1 fruit fly cellular context compared by ENCODE assay signal in genomic region chrX:16140603-16141002, dm6.
TF ChIP-seq lines count a peak whose summit lies in the region.

No protein-coding gene starts in this region.

TF ChIP-seq in whole organism, embryonic, 481 proteins besides CTCF, POLR2A, EP300 and RAD21 (continued from another document and continues in another):
- TF ChIP-seq CG4360 (GFP tag; IDR thresholded peaks at IDR 0.05; lab: Robert Waterston, UW): no peak
- no peak for TF ChIP-seq CG42726 (GFP tag; IDR thresholded peaks at IDR 0.05; lab: Robert Waterston, UW; ENCODE audit: partially characterized antibody)
- TF ChIP-seq lbe (GFP tag; optimal IDR thresholded peaks at IDR 0.05; lab: Kevin White, UChicago): no peak
- peak; percentile 87 for TF ChIP-seq CoRest (tag; optimal IDR thresholded peaks at IDR 0.05; lab: Kevin White, UChicago)
- TF ChIP-seq CG17829 (tag; optimal IDR thresholded peaks at IDR 0.05; lab: Kevin White, UChicago): peak; percentile 70
- TF ChIP-seq run (tag; optimal IDR thresholded peaks at IDR 0.05; lab: Kevin White, UChicago): peak; percentile 22
- TF ChIP-seq BEAF-32 (GFP tag; optimal IDR thresholded peaks at IDR 0.05; lab: Kevin White, UChicago): no peak
- peak; percentile 65 for TF ChIP-seq Asciz (GFP tag; optimal IDR thresholded peaks at IDR 0.05; lab: Kevin White, UChicago)
- peak; percentile 36 for TF ChIP-seq Jarid2 (GFP tag; optimal IDR thresholded peaks at IDR 0.05; lab: Kevin White, UChicago)
- peak; percentile 88 for TF ChIP-seq CG18262 (tag; optimal IDR thresholded peaks at IDR 0.05; lab: Kevin White, UChicago)
- peak; percentile 20 to 53 for TF ChIP-seq chif (GFP tag; optimal IDR thresholded peaks at IDR 0.05; lab: Kevin White, UChicago)
- TF ChIP-seq Atf3 (GFP tag; optimal IDR thresholded peaks at IDR 0.05; lab: Kevin White, UChicago): no peak
- no peak for TF ChIP-seq mam (GFP tag; optimal IDR thresholded peaks at IDR 0.05; lab: Kevin White, UChicago)
- peak in 1 of 3 experiments; percentile 83 for TF ChIP-seq lola (GFP tag; optimal IDR thresholded peaks at IDR 0.05; lab: Kevin White, UChicago)
- no peak for TF ChIP-seq Dip3 (GFP tag; optimal IDR thresholded peaks at IDR 0.05; lab: Kevin White, UChicago)
- no peak for TF ChIP-seq CG11398 (GFP tag; optimal IDR thresholded peaks at IDR 0.05; lab: Kevin White, UChicago)
- TF ChIP-seq CG7745 (tag; optimal IDR thresholded peaks at IDR 0.05; lab: Kevin White, UChicago): no peak
- TF ChIP-seq lov (optimal IDR thresholded peaks at IDR 0.05; lab: Kevin White, UChicago): no peak
- TF ChIP-seq lov (GFP tag; IDR thresholded peaks at IDR 0.05; lab: Robert Waterston, UW): no peak
- no peak for TF ChIP-seq Hr39 (optimal IDR thresholded peaks at IDR 0.05; lab: Kevin White, UChicago)
- TF ChIP-seq ewg (GFP tag; optimal IDR thresholded peaks at IDR 0.05; lab: Kevin White, UChicago): peak; percentile 62
- TF ChIP-seq CG15269 (tag; optimal IDR thresholded peaks at IDR 0.05; lab: Kevin White, UChicago): peak; percentile 72
- no peak for TF ChIP-seq shn (GFP tag; optimal IDR thresholded peaks at IDR 0.05; lab: Kevin White, UChicago)
- TF ChIP-seq Mrtf (GFP tag; IDR thresholded peaks at IDR 0.05; lab: Robert Waterston, UW): no peak
- TF ChIP-seq Ets65A (GFP tag; lab: Kevin White, UChicago): peak; percentile 85
- no peak for TF ChIP-seq ftz-f1 (GFP tag; optimal IDR thresholded peaks at IDR 0.05; lab: Kevin White, UChicago)
- no peak for TF ChIP-seq CG14667 (GFP tag; IDR thresholded peaks at IDR 0.05; lab: Robert Waterston, UW)
- TF ChIP-seq CG11247 (GFP tag; IDR thresholded peaks at IDR 0.05; lab: Robert Waterston, UW): no peak
- TF ChIP-seq CG12071 (GFP tag; optimal IDR thresholded peaks at IDR 0.05; lab: Kevin White, UChicago): no peak
- TF ChIP-seq pan (optimal IDR thresholded peaks at IDR 0.05; lab: Kevin White, UChicago): no peak
- no peak for TF ChIP-seq pan (GFP tag; optimal IDR thresholded peaks at IDR 0.05 in 1 of 2, IDR thresholded peaks at IDR 0.05 in 1 of 2)
- TF ChIP-seq CG14965 (GFP tag; optimal IDR thresholded peaks at IDR 0.05; lab: Kevin White, UChicago; ENCODE audit: borderline replicate concordance): no peak
- TF ChIP-seq ATbp (GFP tag; optimal IDR thresholded peaks at IDR 0.05; lab: Kevin White, UChicago): peak; percentile 58
- no peak for TF ChIP-seq CG34422 (GFP tag; IDR thresholded peaks at IDR 0.05; lab: Robert Waterston, UW)
- TF ChIP-seq CG13287 (GFP tag; IDR thresholded peaks at IDR 0.05; lab: Robert Waterston, UW; ENCODE audit: partially characterized antibody): no peak
- TF ChIP-seq knrl (GFP tag; IDR thresholded peaks at IDR 0.05; lab: Robert Waterston, UW; ENCODE audit: partially characterized antibody): no peak
- TF ChIP-seq CG6813 (GFP tag; optimal IDR thresholded peaks at IDR 0.05; lab: Kevin White, UChicago): peak; percentile 32
- no peak; the same call in none of the 2 replicates for TF ChIP-seq onecut (GFP tag; IDR thresholded peaks at IDR 0.05; lab: Robert Waterston, UW)
- TF ChIP-seq Sox102F (GFP tag; optimal IDR thresholded peaks at IDR 0.05; lab: Kevin White, UChicago): peak; percentile 73
- TF ChIP-seq MESR4 (GFP tag; optimal IDR thresholded peaks at IDR 0.05; lab: Kevin White, UChicago): no peak
- TF ChIP-seq CG13123 (GFP tag; optimal IDR thresholded peaks at IDR 0.05; lab: Kevin White, UChicago): no peak
- peak; percentile 65 for TF ChIP-seq nau (GFP tag; optimal IDR thresholded peaks at IDR 0.05; lab: Kevin White, UChicago)
- peak; percentile 25 for TF ChIP-seq CG8944 (GFP tag; optimal IDR thresholded peaks at IDR 0.05; lab: Kevin White, UChicago)
- no peak for TF ChIP-seq sr (GFP tag; IDR thresholded peaks at IDR 0.05; lab: Robert Waterston, UW)
- TF ChIP-seq CG14014 (GFP tag; IDR thresholded peaks at IDR 0.05; lab: Robert Waterston, UW): no peak
- peak; percentile 54 for TF ChIP-seq CG4820 (GFP tag; optimal IDR thresholded peaks at IDR 0.05; lab: Kevin White, UChicago)
- TF ChIP-seq CG2875 (GFP tag; optimal IDR thresholded peaks at IDR 0.05; lab: Kevin White, UChicago): peak; percentile 64
- peak; percentile 39 for TF ChIP-seq CG8281 (tag; optimal IDR thresholded peaks at IDR 0.05; lab: Kevin White, UChicago)
- TF ChIP-seq abd-A (tag; optimal IDR thresholded peaks at IDR 0.05; lab: Kevin White, UChicago): no peak
- TF ChIP-seq Nf-YB (GFP tag; optimal IDR thresholded peaks at IDR 0.05; lab: Kevin White, UChicago): peak; percentile 72
- no peak for TF ChIP-seq inv (GFP tag; IDR thresholded peaks at IDR 0.05; lab: Robert Waterston, UW; ENCODE audit: partially characterized antibody)
- TF ChIP-seq wek (GFP tag; optimal IDR thresholded peaks at IDR 0.05; lab: Kevin White, UChicago): no peak
- peak; percentile 88 for TF ChIP-seq nmo (GFP tag; optimal IDR thresholded peaks at IDR 0.05; lab: Kevin White, UChicago)
- no peak for TF ChIP-seq zen2 (GFP tag; IDR thresholded peaks at IDR 0.05; lab: Robert Waterston, UW; ENCODE audit: partially characterized antibody)
- peak; percentile 66 for TF ChIP-seq Xrp1 (GFP tag; IDR thresholded peaks at IDR 0.05; lab: Robert Waterston, UW)
- TF ChIP-seq CG11723 (GFP tag; optimal IDR thresholded peaks at IDR 0.05; lab: Kevin White, UChicago): peak; percentile 46
- peak; percentile 69 for TF ChIP-seq CG17385 (GFP tag; optimal IDR thresholded peaks at IDR 0.05; lab: Kevin White, UChicago)
- peak; percentile 44 for TF ChIP-seq Chrac-16 (GFP tag; optimal IDR thresholded peaks at IDR 0.05; lab: Kevin White, UChicago)
- TF ChIP-seq Hmx (GFP tag; optimal IDR thresholded peaks at IDR 0.05; lab: Kevin White, UChicago): no peak
- TF ChIP-seq CG2678 (tag; optimal IDR thresholded peaks at IDR 0.05; lab: Kevin White, UChicago): peak; percentile 84
- no peak for TF ChIP-seq CG8765 (GFP tag; IDR thresholded peaks at IDR 0.05; lab: Robert Waterston, UW)
- TF ChIP-seq Deaf1 (tag; optimal IDR thresholded peaks at IDR 0.05; lab: Kevin White, UChicago): peak; percentile 43
- no peak for TF ChIP-seq HLH54F (GFP tag; optimal IDR thresholded peaks at IDR 0.05; lab: Kevin White, UChicago)
- no peak for TF ChIP-seq hbn (GFP tag; IDR thresholded peaks at IDR 0.05; lab: Robert Waterston, UW; ENCODE audit: partially characterized antibody)
- peak; percentile 33 for TF ChIP-seq CG12942 (GFP tag; optimal IDR thresholded peaks at IDR 0.05; lab: Kevin White, UChicago)
- no peak for TF ChIP-seq CG17612 (GFP tag; IDR thresholded peaks at IDR 0.05; lab: Robert Waterston, UW)
- TF ChIP-seq Hr51 (GFP tag; optimal IDR thresholded peaks at IDR 0.05; lab: Kevin White, UChicago): peak in 1 of 2 experiments; percentile 78
- TF ChIP-seq CG2129 (GFP tag; IDR thresholded peaks at IDR 0.05; lab: Robert Waterston, UW; ENCODE audit: partially characterized antibody): no peak
- TF ChIP-seq NK7.1 (GFP tag; optimal IDR thresholded peaks at IDR 0.05; lab: Kevin White, UChicago): peak; percentile 24
- TF ChIP-seq jigr1 (GFP tag; IDR thresholded peaks at IDR 0.05; lab: Robert Waterston, UW): no peak
- TF ChIP-seq CG4707 (GFP tag; optimal IDR thresholded peaks at IDR 0.05; lab: Kevin White, UChicago): no peak
- no peak for TF ChIP-seq Rx (GFP tag; IDR thresholded peaks at IDR 0.05; lab: Robert Waterston, UW)
- peak; percentile 58 for TF ChIP-seq CG13296 (GFP tag; optimal IDR thresholded peaks at IDR 0.05; lab: Kevin White, UChicago)
- TF ChIP-seq cas (GFP tag; IDR thresholded peaks at IDR 0.05; lab: Robert Waterston, UW): no peak
- TF ChIP-seq tio (GFP tag; optimal IDR thresholded peaks at IDR 0.05; lab: Kevin White, UChicago): no peak
- no peak for TF ChIP-seq CG34376 (GFP tag; optimal IDR thresholded peaks at IDR 0.05; lab: Kevin White, UChicago)
- TF ChIP-seq danr (GFP tag; IDR thresholded peaks at IDR 0.05; lab: Robert Waterston, UW): no peak
- no peak for TF ChIP-seq CG2889 (GFP tag; IDR thresholded peaks at IDR 0.05; lab: Robert Waterston, UW)
- peak; percentile 80 for TF ChIP-seq CG9437 (GFP tag; optimal IDR thresholded peaks at IDR 0.05; lab: Kevin White, UChicago)
- TF ChIP-seq CG12391 (tag; optimal IDR thresholded peaks at IDR 0.05; lab: Kevin White, UChicago): peak; percentile 74
- no peak for TF ChIP-seq fu2 (GFP tag; optimal IDR thresholded peaks at IDR 0.05; lab: Kevin White, UChicago)
- TF ChIP-seq cg (GFP tag; optimal IDR thresholded peaks at IDR 0.05; lab: Kevin White, UChicago): no peak
- no peak for TF ChIP-seq CG10366 (GFP tag; IDR thresholded peaks at IDR 0.05; lab: Robert Waterston, UW)
- TF ChIP-seq toy (GFP tag; IDR thresholded peaks at IDR 0.05; lab: Robert Waterston, UW): no peak
- no peak for TF ChIP-seq zfh2 (GFP tag; optimal IDR thresholded peaks at IDR 0.05; lab: Kevin White, UChicago)
- TF ChIP-seq B-H1 (GFP tag; IDR thresholded peaks at IDR 0.05; lab: Robert Waterston, UW): no peak
- TF ChIP-seq HLH3B (GFP tag; IDR thresholded peaks at IDR 0.05; lab: Robert Waterston, UW): 0 out of 2 replicates have a peak, but pooled peaks have one; percentile 30
- TF ChIP-seq Neu2 (GFP tag; optimal IDR thresholded peaks at IDR 0.05; lab: Kevin White, UChicago; ENCODE audit: borderline replicate concordance): no peak
- TF ChIP-seq ems (GFP tag; optimal IDR thresholded peaks at IDR 0.05; lab: Kevin White, UChicago): peak; percentile 3
- TF ChIP-seq prd (optimal IDR thresholded peaks at IDR 0.05; lab: Kevin White, UChicago): no peak
- peak; percentile 48; the same call in 2 of the 3 replicates for TF ChIP-seq prd (GFP tag; IDR thresholded peaks at IDR 0.05; lab: Robert Waterston, UW)
- TF ChIP-seq CG3065 (GFP tag; optimal IDR thresholded peaks at IDR 0.05; lab: Kevin White, UChicago): no peak
- TF ChIP-seq Hr78 (GFP tag; optimal IDR thresholded peaks at IDR 0.05; lab: Kevin White, UChicago): peak in 1 of 2 experiments; percentile 62
- TF ChIP-seq CG31224 (GFP tag; IDR thresholded peaks at IDR 0.05; lab: Robert Waterston, UW): no peak
- peak; percentile 66 for TF ChIP-seq Hr3 (GFP tag; optimal IDR thresholded peaks at IDR 0.05; lab: Kevin White, UChicago)
- peak; percentile 64 for TF ChIP-seq CG12659 (GFP tag; optimal IDR thresholded peaks at IDR 0.05; lab: Kevin White, UChicago)
- peak; percentile 84 for TF ChIP-seq CG11504 (tag; optimal IDR thresholded peaks at IDR 0.05; lab: Kevin White, UChicago)
- TF ChIP-seq Abd-B (GFP tag; optimal IDR thresholded peaks at IDR 0.05; lab: Kevin White, UChicago): peak; percentile 47
- peak; percentile 84 for TF ChIP-seq dmrt99B (tag; optimal IDR thresholded peaks at IDR 0.05; lab: Kevin White, UChicago)
- TF ChIP-seq MBD-R2 (GFP tag; IDR thresholded peaks at IDR 0.05; lab: Robert Waterston, UW): no peak
- no peak; the same call in 1 of the 2 replicates for TF ChIP-seq esg (GFP tag; conservative IDR thresholded peaks at IDR 0.05; lab: Robert Waterston, UW)
- TF ChIP-seq CHES-1-like (GFP tag; optimal IDR thresholded peaks at IDR 0.05; lab: Kevin White, UChicago): no peak
- no peak for TF ChIP-seq emc (GFP tag; optimal IDR thresholded peaks at IDR 0.05; lab: Kevin White, UChicago)
- no peak for TF ChIP-seq Optix (GFP tag; IDR thresholded peaks at IDR 0.05; lab: Robert Waterston, UW)
- no peak for TF ChIP-seq Gug (GFP tag; IDR thresholded peaks at IDR 0.05; lab: Robert Waterston, UW)
- peak; percentile 50 for TF ChIP-seq CG2120 (GFP tag; optimal IDR thresholded peaks at IDR 0.05; lab: Kevin White, UChicago)
- TF ChIP-seq CG1529 (GFP tag; optimal IDR thresholded peaks at IDR 0.05; lab: Kevin White, UChicago): peak; percentile 72
- TF ChIP-seq az2 (GFP tag; optimal IDR thresholded peaks at IDR 0.05; lab: Kevin White, UChicago): peak; percentile 70
- no peak for TF ChIP-seq Dfd (GFP tag; optimal IDR thresholded peaks at IDR 0.05; lab: Kevin White, UChicago)
- TF ChIP-seq sqz (GFP tag; optimal IDR thresholded peaks at IDR 0.05; lab: Kevin White, UChicago): peak; percentile 59
- TF ChIP-seq CG7786 (GFP tag; optimal IDR thresholded peaks at IDR 0.05; lab: Kevin White, UChicago): no peak
- TF ChIP-seq Med (GFP tag; lab: Kevin White, UChicago): peak; percentile 78
- no peak for TF ChIP-seq CG10565 (GFP tag; optimal IDR thresholded peaks at IDR 0.05; lab: Kevin White, UChicago)
- peak; percentile 22; the same call in 1 of the 2 replicates for TF ChIP-seq CG4404 (GFP tag; IDR thresholded peaks at IDR 0.05; lab: Robert Waterston, UW)
- peak; percentile 86 for TF ChIP-seq Oli (tag; optimal IDR thresholded peaks at IDR 0.05; lab: Kevin White, UChicago)
- no peak for TF ChIP-seq Ets97D (GFP tag; optimal IDR thresholded peaks at IDR 0.05; lab: Kevin White, UChicago)
- peak; percentile 8 for TF ChIP-seq Sry-β (GFP tag; optimal IDR thresholded peaks at IDR 0.05; lab: Kevin White, UChicago)
- TF ChIP-seq disco-r (GFP tag; optimal IDR thresholded peaks at IDR 0.05; lab: Kevin White, UChicago): peak; percentile 36
- peak; percentile 58; the same call in 1 of the 3 replicates for TF ChIP-seq ci (GFP tag; IDR thresholded peaks at IDR 0.05; lab: Robert Waterston, UW)
- TF ChIP-seq CG8388 (GFP tag; optimal IDR thresholded peaks at IDR 0.05; lab: Kevin White, UChicago): peak; percentile 76
- no peak for TF ChIP-seq mld (GFP tag; IDR thresholded peaks at IDR 0.05; lab: Robert Waterston, UW; ENCODE audit: partially characterized antibody)
- TF ChIP-seq dan (GFP tag; IDR thresholded peaks at IDR 0.05; lab: Robert Waterston, UW): no peak
- peak; percentile 51 for TF ChIP-seq CG15696 (tag; optimal IDR thresholded peaks at IDR 0.05; lab: Kevin White, UChicago)
- TF ChIP-seq Bdp1 (GFP tag; optimal IDR thresholded peaks at IDR 0.05; lab: Kevin White, UChicago): no peak
- no peak for TF ChIP-seq Dp (GFP tag; optimal IDR thresholded peaks at IDR 0.05; lab: Kevin White, UChicago)
- peak in 1 of 2 experiments; percentile 90 for TF ChIP-seq eve (GFP tag; optimal IDR thresholded peaks at IDR 0.05; lab: Kevin White, UChicago)
- peak; percentile 13 for TF ChIP-seq CG6683 (GFP tag; optimal IDR thresholded peaks at IDR 0.05; lab: Kevin White, UChicago)
- TF ChIP-seq CG16779 (GFP tag; IDR thresholded peaks at IDR 0.05; lab: Robert Waterston, UW): no peak
- no peak for TF ChIP-seq CG31365 (tag; optimal IDR thresholded peaks at IDR 0.05; lab: Kevin White, UChicago)
- peak; percentile 2 for TF ChIP-seq Atf-2 (GFP tag; optimal IDR thresholded peaks at IDR 0.05; lab: Kevin White, UChicago)
- peak; percentile 65 for TF ChIP-seq Vsx1 (GFP tag; optimal IDR thresholded peaks at IDR 0.05; lab: Kevin White, UChicago)
- no peak for TF ChIP-seq NC2β (GFP tag; optimal IDR thresholded peaks at IDR 0.05; lab: Kevin White, UChicago)
- TF ChIP-seq CG8924 (tag; optimal IDR thresholded peaks at IDR 0.05; lab: Kevin White, UChicago): peak; percentile 74
- TF ChIP-seq CG7556 (GFP tag; optimal IDR thresholded peaks at IDR 0.05; lab: Kevin White, UChicago): peak; percentile 86
- peak; percentile 22 for TF ChIP-seq Fer1 (GFP tag; optimal IDR thresholded peaks at IDR 0.05; lab: Kevin White, UChicago)
